Fruit fly (Drosophila melanogaster): ENCODE measurements around the gene E2f1.
A peak's percentile ranks its signal among the peaks of the same experiment; 100 is the strongest.

Gene E2f1

DNA sequence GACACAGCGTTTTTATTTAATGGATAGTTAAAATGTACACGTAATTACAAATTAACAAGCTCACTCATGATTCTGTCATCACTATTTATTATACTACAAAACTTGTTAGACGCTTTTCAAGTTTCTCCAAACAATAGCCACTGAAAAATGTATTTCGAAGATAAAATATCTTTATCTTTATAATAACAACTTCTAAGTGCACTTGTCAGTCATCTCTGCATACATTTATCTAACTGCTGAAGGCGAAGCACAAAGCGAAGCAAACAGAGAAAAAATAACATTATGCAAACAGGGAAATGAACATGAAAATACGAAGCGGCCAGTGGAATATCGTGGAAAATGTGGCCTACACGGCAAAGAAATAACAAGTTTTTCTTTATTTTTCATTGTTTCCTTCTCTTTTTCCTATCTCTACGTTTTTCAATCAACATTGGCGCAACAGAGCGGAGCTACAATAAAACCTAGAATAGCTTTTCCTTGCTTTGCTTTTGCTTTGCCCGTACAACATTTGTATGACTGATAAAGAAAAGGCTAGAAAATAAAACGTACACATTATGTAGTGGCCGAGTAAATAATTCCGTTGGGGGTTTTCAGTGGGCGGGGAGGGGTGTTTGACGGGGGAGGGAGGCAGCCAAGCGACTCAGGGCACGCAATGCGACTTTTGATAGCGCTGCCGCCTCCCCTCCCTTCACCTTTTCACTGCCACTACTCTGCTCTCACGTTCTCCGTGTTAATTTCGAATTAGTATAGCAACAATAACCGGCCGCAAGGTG, 31.1 kb downstream of the E2f1 start (continued):
- TF ChIP-seq CG6163 (GFP tag; IDR thresholded peaks at IDR 0.05) = peak; percentile 36; the same call in 1 of the 3 replicates
- TF ChIP-seq eg (GFP tag; IDR thresholded peaks at IDR 0.05) = peak; percentile 44; the same call in 1 of the 3 replicates
- no peak for TF ChIP-seq CG8319 (GFP tag; optimal IDR thresholded peaks at IDR 0.05)
- TF ChIP-seq CG6792 (GFP tag; optimal IDR thresholded peaks at IDR 0.05) = no peak
- TF ChIP-seq fd85E (GFP tag; optimal IDR thresholded peaks at IDR 0.05) = no peak
- no peak for TF ChIP-seq CG3032 (tag; optimal IDR thresholded peaks at IDR 0.05)
- no peak for TF ChIP-seq ss (GFP tag; optimal IDR thresholded peaks at IDR 0.05)
- TF ChIP-seq Hr38 (GFP tag; optimal IDR thresholded peaks at IDR 0.05) = no peak
- TF ChIP-seq CG10669 (GFP tag; optimal IDR thresholded peaks at IDR 0.05) = no peak
- TF ChIP-seq esn (GFP tag; optimal IDR thresholded peaks at IDR 0.05) = no peak
- no peak for TF ChIP-seq OdsH (GFP tag; optimal IDR thresholded peaks at IDR 0.05)
- no peak for TF ChIP-seq CG11902 (GFP tag; optimal IDR thresholded peaks at IDR 0.05)
- TF ChIP-seq CG4318 (GFP tag; optimal IDR thresholded peaks at IDR 0.05) = no peak
- TF ChIP-seq pdm3 (GFP tag; optimal IDR thresholded peaks at IDR 0.05) = no peak
- peak; percentile 32 for TF ChIP-seq svp (GFP tag)
- no peak for TF ChIP-seq CG10631 (GFP tag; optimal IDR thresholded peaks at IDR 0.05)
- no peak for TF ChIP-seq salr (GFP tag; optimal IDR thresholded peaks at IDR 0.05)
- TF ChIP-seq CG34406 (GFP tag; optimal IDR thresholded peaks at IDR 0.05) = no peak
- no peak for TF ChIP-seq Lpt (GFP tag; optimal IDR thresholded peaks at IDR 0.05)

DNA sequence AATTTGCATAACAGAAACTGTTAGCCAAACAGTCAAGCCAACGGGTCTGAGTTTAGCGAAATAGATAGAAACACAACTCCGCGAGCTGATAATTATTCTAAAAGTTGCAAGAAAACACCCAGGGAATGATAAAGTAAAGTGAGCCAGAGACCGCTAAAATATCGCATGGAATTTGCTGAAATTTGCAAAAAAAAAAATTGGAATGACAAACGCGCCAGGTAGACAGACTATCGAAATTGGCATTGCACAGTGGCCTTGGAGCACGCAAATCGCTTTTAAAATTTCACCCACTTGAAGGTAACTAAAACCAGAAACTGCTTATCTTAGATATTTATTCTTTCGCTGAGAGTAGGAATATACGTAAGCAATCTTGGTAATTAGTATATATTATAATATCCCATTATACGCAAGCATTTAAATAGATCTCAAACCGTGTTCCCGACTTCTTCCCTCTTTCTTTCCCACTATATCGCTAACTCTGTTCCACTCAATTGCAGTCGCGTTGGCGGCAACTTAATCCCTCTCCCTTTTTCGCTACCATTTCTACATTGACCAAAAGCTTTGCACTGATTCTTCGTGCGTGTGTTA, 32.4 kb downstream of the E2f1 start:
- TF ChIP-seq Hr4 (GFP tag; optimal IDR thresholded peaks at IDR 0.05) = no peak
- no peak for TF ChIP-seq Eip93F (GFP tag; optimal IDR thresholded peaks at IDR 0.05)
- TF ChIP-seq CG6276 (GFP tag; optimal IDR thresholded peaks at IDR 0.05) = peak; percentile 4
- no peak for TF ChIP-seq CG32006 (GFP tag; optimal IDR thresholded peaks at IDR 0.05)
- 0 out of 3 replicates have a peak, but pooled peaks have one; percentile 15 for TF ChIP-seq CG6163 (GFP tag; IDR thresholded peaks at IDR 0.05)
- TF ChIP-seq CG3919 (GFP tag; optimal IDR thresholded peaks at IDR 0.05) = no peak
- TF ChIP-seq Blimp-1 (GFP tag; optimal IDR thresholded peaks at IDR 0.05) = no peak
- no peak for TF ChIP-seq achi (GFP tag; optimal IDR thresholded peaks at IDR 0.05)
- TF ChIP-seq Met (GFP tag; optimal IDR thresholded peaks at IDR 0.05) = peak; percentile 5
- 0 out of 3 replicates have a peak, but pooled peaks have one; percentile 15 for TF ChIP-seq eg (GFP tag; IDR thresholded peaks at IDR 0.05)
- no peak for TF ChIP-seq CG3032 (tag; optimal IDR thresholded peaks at IDR 0.05)
- TF ChIP-seq OdsH (GFP tag; optimal IDR thresholded peaks at IDR 0.05) = peak; percentile 6
- no peak for TF ChIP-seq spab (GFP tag; optimal IDR thresholded peaks at IDR 0.05)
- TF ChIP-seq Eip78C (GFP tag) = peak; percentile 77

DNA sequence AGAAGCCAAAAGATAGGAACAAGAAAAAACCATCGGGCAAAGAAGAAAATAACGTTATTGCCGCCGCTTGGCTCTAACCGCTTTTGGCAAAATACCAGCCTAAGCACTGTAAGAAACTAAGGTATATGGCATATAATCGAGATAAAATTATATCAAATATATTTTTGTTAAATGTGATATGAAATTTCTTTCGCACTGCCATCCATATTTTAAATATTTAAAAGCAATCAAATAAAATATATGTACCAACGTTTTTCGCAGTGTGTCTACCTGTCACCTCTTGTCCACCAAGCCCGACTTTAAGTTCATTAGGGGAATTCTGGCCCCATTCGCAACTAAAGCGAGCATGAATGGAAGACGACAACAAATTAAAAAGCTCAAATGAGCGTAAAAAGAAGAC, 32.9 kb downstream of the E2f1 start:
- TF ChIP-seq CG6792 (GFP tag; optimal IDR thresholded peaks at IDR 0.05) (peak; percentile 64), CG16779 (tag; optimal IDR thresholded peaks at IDR 0.05) (no peak), acj6 (GFP tag; optimal IDR thresholded peaks at IDR 0.05) (peak; percentile 61), Gug (GFP tag; IDR thresholded peaks at IDR 0.05) (peak; percentile 60), CG11294 (GFP tag; IDR thresholded peaks at IDR 0.05) (peak; percentile 60), salr (GFP tag; optimal IDR thresholded peaks at IDR 0.05) (peak; percentile 11 to 66), CG3032 (tag; optimal IDR thresholded peaks at IDR 0.05) (peak; percentile 56), Sox14 (GFP tag; optimal IDR thresholded peaks at IDR 0.05) (peak; percentile 69), CG6854 (GFP tag; optimal IDR thresholded peaks at IDR 0.05) (peak; percentile 3), CG6163 (GFP tag; IDR thresholded peaks at IDR 0.05) (peak; percentile 86), dac (GFP tag; optimal IDR thresholded peaks at IDR 0.05) (peak; percentile 35), CG4318 (GFP tag; optimal IDR thresholded peaks at IDR 0.05) (peak; percentile 40), CG1621 (tag; optimal IDR thresholded peaks at IDR 0.05) (no peak), vri (GFP tag; optimal IDR thresholded peaks at IDR 0.05) (peak; percentile 74), CG8632 (GFP tag; optimal IDR thresholded peaks at IDR 0.05) (peak; percentile 50), Hr39 (GFP tag; optimal IDR thresholded peaks at IDR 0.05) (peak; percentile 63), dsx (GFP tag; optimal IDR thresholded peaks at IDR 0.05; ENCODE audit: poor library complexity, severe bottlenecking) (peak; percentile 27), CG10631 (GFP tag; optimal IDR thresholded peaks at IDR 0.05) (peak; percentile 64), OdsH (GFP tag; optimal IDR thresholded peaks at IDR 0.05) (peak; percentile 76), Blimp-1 (GFP tag; optimal IDR thresholded peaks at IDR 0.05) (peak; percentile 45), pdm3 (GFP tag; optimal IDR thresholded peaks at IDR 0.05) (peak; percentile 70), CG9139 (GFP tag; optimal IDR thresholded peaks at IDR 0.05) (no peak), fd59A (GFP tag; optimal IDR thresholded peaks at IDR 0.05) (peak; percentile 37), lz (GFP tag; optimal IDR thresholded peaks at IDR 0.05) (peak; percentile 71), svp (GFP tag) (peak; percentile 84), CG7368 (GFP tag; optimal IDR thresholded peaks at IDR 0.05) (peak; percentile 47)

All from whole organism, prepupa.